Fruit fly (Drosophila melanogaster) whole organism, wandering third instar larva: ENCODE measurements around the gene kat80.
A peak's percentile ranks its signal among the peaks of the same experiment; 100 is the strongest.

Experiments used
- HLH106 ChIP-seq: fragments of 200-800 bp; optimal IDR thresholded peaks from 3 replicates; lab custom pipeline; 2019; ENCODE audit warnings: missing biosample characterization, mild to moderate bottlenecking, missing genetic modification characterization, moderate library complexity
- Hr78 ChIP-seq: fragments of >200 bp; optimal IDR thresholded peaks from 2 replicates; lab custom pipeline; 2017; ENCODE audit warnings: missing biosample characterization, missing genetic modification characterization
- Myc ChIP-seq: fragments of >200 bp; optimal IDR thresholded peaks from 2 replicates; lab custom pipeline; 2017
- N ChIP-seq: fragments of >200 bp; optimal IDR thresholded peaks from 2 replicates; lab custom pipeline; 2018; ENCODE audit warnings: missing biosample characterization, missing external identifiers, missing genetic modification characterization
- dl ChIP-seq, 2 experiments: fragments of 175-275, 200-275 bp in 1 of 2; fragments of 200-275 bp in 1 of 2; sonication (Bioruptor generic); optimal IDR thresholded peaks; lab custom pipeline; 2018; ENCODE audit warnings: mild to moderate bottlenecking in 2 of 2, missing biosample characterization in 2 of 2, missing genetic modification characterization in 2 of 2, moderate library complexity in 2 of 2; ENCODE audit not compliant: partially characterized antibody in 2 of 2, insufficient read depth in 1 of 2
- ey ChIP-seq: fragments of 200-800 bp; sonication (Bioruptor generic); optimal IDR thresholded peaks from 2 replicates; lab custom pipeline; 2016; ENCODE audit warnings: missing biosample characterization, missing genetic modification characterization
- h ChIP-seq: fragments of 200-800 bp; sonication (Bioruptor generic); optimal IDR thresholded peaks from 3 replicates; lab custom pipeline; 2016; ENCODE audit warnings: missing biosample characterization, mild to moderate bottlenecking, missing genetic modification characterization
- lola ChIP-seq: fragments of >200 bp; optimal IDR thresholded peaks from 2 replicates; lab custom pipeline; 2017; ENCODE audit warnings: missing biosample characterization, missing genetic modification characterization
- psq ChIP-seq: fragments of 200-800 bp; sonication (Bioruptor generic); optimal IDR thresholded peaks from 3 replicates; lab custom pipeline; 2017; ENCODE audit warnings: missing biosample characterization, mild to moderate bottlenecking, missing genetic modification characterization, moderate library complexity
- usp ChIP-seq: fragments of >200 bp; optimal IDR thresholded peaks from 2 replicates; lab custom pipeline; 2017; ENCODE audit warnings: missing biosample characterization, missing genetic modification characterization

- TF ChIP-seq HLH106 (tag; lab: Kevin White, UChicago) (peak; percentile 24), Hr78 (GFP tag; lab: Kevin White, UChicago) (no peak), lola (GFP tag; lab: Kevin White, UChicago) (no peak), h (GFP tag; lab: Kevin White, UChicago) (peak; percentile 53), ey (GFP tag; lab: Kevin White, UChicago) (no peak), Myc (no peak), dl (GFP tag; optimal IDR thresholded peaks at IDR 0.05; lab: Kevin White, UChicago; ENCODE audit: insufficient read depth in 1 of 2, partially characterized antibody in 2 of 2) (no peak), usp (GFP tag; lab: Kevin White, UChicago) (no peak), N (no peak), psq (no peak)
These were observed 10.2 kb upstream of the kat80 start, which contains the start of gene UQCR-14 for dm6 chrX:16286083-16286666.
